Worm (Caenorhabditis elegans) whole organism, L1 larva: Measurements from ENCODE around the gene sre-12.

Experiments
- C34B4.2 ChIP-seq: sonication (generic microtip); optimal IDR thresholded peaks from 2 replicates; lab custom pipeline; 2017; ENCODE audit warnings: mild to moderate bottlenecking, missing genetic modification characterization, missing compliant biosample characterization
- aly-2 ChIP-seq: fragments of 150-350 bp; optimal IDR thresholded peaks from 2 replicates; lab custom pipeline; 2014; ENCODE audit warnings: missing biosample characterization, missing genetic modification characterization
- efl-1 ChIP-seq, 4 experiments: fragments of 150-350 bp; optimal IDR thresholded peaks in 3 of 4; peaks in 1 of 4; 1 replicate in 1 of 4; 2 replicates in 3 of 4; lab custom pipeline; 2014; ENCODE audit warnings: missing biosample characterization in 2 of 4, missing genetic modification characterization in 2 of 4, missing genetic modification reagents in 2 of 4
- efl-3 ChIP-seq: fragments of 200-800 bp; sonication (Bioruptor generic); optimal IDR thresholded peaks from 2 replicates; lab custom pipeline; 2018; ENCODE audit warnings: mild to moderate bottlenecking, missing genetic modification characterization, missing compliant biosample characterization
- elt-3 ChIP-seq, 6 experiments: fragments of 150-350 bp in 1 of 6; sonication (generic microtip); optimal IDR thresholded peaks; 2 replicates each; lab custom pipeline; 2017 to 2018; ENCODE audit warnings: missing biosample characterization in 6 of 6, missing genetic modification characterization in 6 of 6, inconsistent platforms in 1 of 6
- ets-5 ChIP-seq: fragments of 200-800 bp; sonication (Bioruptor generic); IDR thresholded peaks from 2 replicates; pipeline ENCODE4 v1.3.6; 2022; ENCODE audit warnings: missing genetic modification characterization, missing compliant biosample characterization
- irx-1 ChIP-seq: sonication (generic microtip); optimal IDR thresholded peaks from 2 replicates; lab custom pipeline; 2016; ENCODE audit warnings: missing genetic modification characterization, missing compliant biosample characterization
- lsy-2 ChIP-seq, 2 experiments: fragments of 150-350 bp; optimal IDR thresholded peaks; 2 replicates each; lab custom pipeline; 2014; ENCODE audit warnings: missing biosample characterization in 2 of 2, missing genetic modification characterization in 2 of 2
- mep-1 ChIP-seq: fragments of 150-350 bp; optimal IDR thresholded peaks from 2 replicates; lab custom pipeline; 2014; ENCODE audit warnings: missing biosample characterization, missing genetic modification characterization
- nhr-76 ChIP-seq: sonication (generic microtip); optimal IDR thresholded peaks from 2 replicates; lab custom pipeline; 2017; ENCODE audit warnings: missing biosample characterization, missing genetic modification characterization
- pag-3 ChIP-seq: sonication (generic microtip); optimal IDR thresholded peaks from 2 replicates; lab custom pipeline; 2017; ENCODE audit warnings: missing genetic modification characterization, mild to moderate bottlenecking, missing compliant biosample characterization, antibody characterized with exemption, borderline replicate concordance; ENCODE audit not compliant: insufficient read depth
- snpc-4 ChIP-seq: fragments of 150-350 bp; optimal IDR thresholded peaks from 2 replicates; lab custom pipeline; 2014; ENCODE audit warnings: missing biosample characterization, missing genetic modification characterization
- sptf-1 ChIP-seq: fragments of 150-350 bp; optimal IDR thresholded peaks from 2 replicates; lab custom pipeline; 2014; ENCODE audit warnings: missing biosample characterization, missing genetic modification characterization
- tbx-2 ChIP-seq: sonication (generic microtip); optimal IDR thresholded peaks from 2 replicates; lab custom pipeline; 2016; ENCODE audit warnings: missing genetic modification characterization, missing compliant biosample characterization

DNA sequence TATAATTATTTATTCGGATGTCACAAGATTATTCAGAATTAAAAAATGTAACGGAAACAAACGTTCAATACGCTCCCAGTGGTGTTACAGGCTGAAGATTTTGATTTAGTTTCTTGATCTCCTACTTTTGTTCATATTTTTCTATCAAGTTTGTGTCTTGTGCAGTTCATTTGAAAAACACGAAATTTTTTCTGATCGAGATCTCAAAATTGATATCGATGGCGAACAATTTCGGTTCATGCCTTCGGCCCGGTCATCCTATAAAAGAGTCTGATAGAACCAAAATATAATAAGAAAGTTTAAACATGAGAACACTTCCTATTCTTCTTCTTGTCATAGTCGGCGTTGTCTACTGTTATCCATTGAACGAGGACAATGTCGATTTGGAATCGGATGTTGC is 28.4 kb upstream of the sre-12 start, which contains the start of gene drd-10:
- TF ChIP-seq elt-3 (tag; optimal IDR thresholded peaks at IDR 0.05; lab: Kevin White, UChicago) = no peak
- no peak for TF ChIP-seq tbx-2 (tag; lab: Kevin White, UChicago)
- TF ChIP-seq aly-2 (tag; lab: Kevin White, UChicago) = no peak
- TF ChIP-seq irx-1 (tag; lab: Kevin White, UChicago) = no peak
- no peak for TF ChIP-seq efl-3 (GFP tag; lab: Kevin White, UChicago)
- TF ChIP-seq snpc-4 (tag; lab: Kevin White, UChicago) = no peak
- TF ChIP-seq C34B4.2 (tag; lab: Kevin White, UChicago) = no peak
- TF ChIP-seq mep-1 (tag; lab: Kevin White, UChicago) = no peak
- no peak for TF ChIP-seq efl-1 (optimal IDR thresholded peaks at IDR 0.05; lab: Kevin White, UChicago)
- TF ChIP-seq efl-1 (GFP tag; optimal IDR thresholded peaks at IDR 0.05 in 1 of 2; lab: Kevin White, UChicago) = no peak
- no peak for TF ChIP-seq lsy-2 (tag; optimal IDR thresholded peaks at IDR 0.05; lab: Kevin White, UChicago)
- no peak for TF ChIP-seq sptf-1 (tag; lab: Kevin White, UChicago)
- TF ChIP-seq nhr-76 = no peak
- no peak for TF ChIP-seq pag-3
- no peak for TF ChIP-seq ets-5 (GFP tag; lab: Robert Waterston, UW)
